Worm (Caenorhabditis elegans): ENCODE data around the gene rnf-5.

DNA sequence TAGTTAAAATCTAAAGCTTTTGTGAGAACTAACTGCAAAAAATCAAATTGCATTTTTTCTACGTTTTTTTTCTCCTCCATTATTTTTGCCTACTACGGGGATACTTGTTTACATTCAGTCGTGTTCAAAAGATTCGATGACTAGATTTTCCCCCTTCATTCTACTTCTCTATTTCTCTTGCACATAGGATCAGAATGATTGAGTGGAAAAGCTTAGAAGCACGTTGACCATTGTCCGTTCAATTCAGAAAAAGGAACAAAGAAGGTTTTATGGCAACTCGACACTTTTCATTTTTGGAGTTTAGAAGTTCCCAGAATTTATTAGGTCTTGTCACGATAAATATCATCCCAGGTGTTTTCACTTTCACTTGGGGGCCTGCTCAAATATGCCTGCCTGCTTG lies 29.5 kb downstream of the rnf-5 start:
- TF ChIP-seq unc-39 (tag; optimal IDR thresholded peaks at IDR 0.05) (no peak), aly-2 (tag; optimal IDR thresholded peaks at IDR 0.05) (no peak), unc-62 (GFP tag; optimal IDR thresholded peaks at IDR 0.05) (no peak), nhr-23 (tag; optimal IDR thresholded peaks at IDR 0.05) (no peak), F13H6.1 (tag; optimal IDR thresholded peaks at IDR 0.05) (no peak), ZK546.5 (tag; optimal IDR thresholded peaks at IDR 0.05) (no peak), elt-1 (tag; optimal IDR thresholded peaks at IDR 0.05) (no peak), nhr-11 (tag; optimal IDR thresholded peaks at IDR 0.05) (no peak), fos-1 (tag; optimal IDR thresholded peaks at IDR 0.05) (no peak)
